Worm (Caenorhabditis elegans) whole organism, mixed stage, embryonic: ENCODE measurements around the gene F44E5.4.

Experiments
- M03D4.4 ChIP-seq: sonication (generic microtip); optimal IDR thresholded peaks from 2 replicates; lab custom pipeline; 2017; ENCODE audit warnings: mild to moderate bottlenecking, missing genetic modification characterization, missing compliant biosample characterization
- bed-3 ChIP-seq: fragments of 200-800 bp; sonication (Bioruptor generic); optimal IDR thresholded peaks from 3 replicates; lab custom pipeline; 2018; ENCODE audit warnings: mild to moderate bottlenecking, missing genetic modification characterization, moderate library complexity, missing compliant biosample characterization
- blmp-1 ChIP-seq: fragments of 150-350 bp; optimal IDR thresholded peaks from 2 replicates; lab custom pipeline; 2014; ENCODE audit warnings: missing biosample characterization, missing genetic modification characterization
- ceh-39 ChIP-seq: fragments of 150-350 bp; optimal IDR thresholded peaks from 2 replicates; lab custom pipeline; 2014; ENCODE audit warnings: missing biosample characterization, missing genetic modification characterization
- ceh-43 ChIP-seq: fragments of 200-800 bp; sonication (Bioruptor generic); optimal IDR thresholded peaks from 2 replicates; lab custom pipeline; 2018; ENCODE audit warnings: mild to moderate bottlenecking, missing genetic modification characterization, moderate library complexity, missing compliant biosample characterization
- ceh-83 ChIP-seq: fragments of 200-800 bp; sonication (Bioruptor generic); optimal IDR thresholded peaks from 2 replicates; lab custom pipeline; 2018; ENCODE audit warnings: mild to moderate bottlenecking, missing genetic modification characterization, missing compliant biosample characterization
- cnd-1 ChIP-seq: fragments of 200-800 bp; sonication (Bioruptor generic); optimal IDR thresholded peaks from 2 replicates; lab custom pipeline; 2018; ENCODE audit warnings: mild to moderate bottlenecking, missing genetic modification characterization, missing compliant biosample characterization
- drap-1 ChIP-seq: fragments of 200-800 bp; sonication (Bioruptor generic); optimal IDR thresholded peaks from 3 replicates; lab custom pipeline; 2018; ENCODE audit warnings: mild to moderate bottlenecking, missing genetic modification characterization, missing compliant biosample characterization
- elt-1 ChIP-seq: sonication (generic microtip); optimal IDR thresholded peaks from 2 replicates; lab custom pipeline; 2017; ENCODE audit warnings: missing genetic modification characterization, mild to moderate bottlenecking, missing compliant biosample characterization, antibody characterized with exemption, moderate library complexity, borderline replicate concordance; ENCODE audit not compliant: insufficient read depth
- elt-3 ChIP-seq: fragments of 150-350 bp; optimal IDR thresholded peaks from 2 replicates; lab custom pipeline; 2014; ENCODE audit warnings: missing biosample characterization, missing genetic modification characterization
- flh-1 ChIP-seq: fragments of 200-800 bp; sonication (Bioruptor generic); optimal IDR thresholded peaks from 2 replicates; lab custom pipeline; 2018; ENCODE audit warnings: mild to moderate bottlenecking, missing genetic modification characterization, moderate library complexity, missing compliant biosample characterization
- ham-2 ChIP-seq: fragments of 200-800 bp; sonication (Bioruptor generic); optimal IDR thresholded peaks from 2 replicates; lab custom pipeline; 2018; ENCODE audit warnings: mild to moderate bottlenecking, missing genetic modification characterization, missing compliant biosample characterization
- hlh-1 ChIP-seq: fragments of 150-350 bp; optimal IDR thresholded peaks from 2 replicates; lab custom pipeline; 2014; ENCODE audit warnings: missing biosample characterization, missing genetic modification reagents, missing genetic modification characterization
- lin-13 ChIP-seq: fragments of 150-350 bp; optimal IDR thresholded peaks from 2 replicates; lab custom pipeline; 2014; ENCODE audit warnings: missing biosample characterization, missing genetic modification characterization
- lin-32 ChIP-seq: fragments of 200-800 bp; sonication (Bioruptor generic); optimal IDR thresholded peaks from 2 replicates; lab custom pipeline; 2018; ENCODE audit warnings: mild to moderate bottlenecking, missing genetic modification characterization, missing compliant biosample characterization
- lsy-2 ChIP-seq: fragments of 150-350 bp; optimal IDR thresholded peaks from 2 replicates; lab custom pipeline; 2014; ENCODE audit warnings: missing biosample characterization, missing genetic modification characterization
- mab-5 ChIP-seq: fragments of 150-350 bp; optimal IDR thresholded peaks from 2 replicates; lab custom pipeline; 2014; ENCODE audit warnings: missing biosample characterization, missing genetic modification characterization
- mep-1 ChIP-seq: fragments of 150-350 bp; optimal IDR thresholded peaks from 2 replicates; lab custom pipeline; 2017; ENCODE audit warnings: missing biosample characterization, missing genetic modification reagents, missing genetic modification characterization, inconsistent platforms
- mls-2 ChIP-seq: sonication (generic microtip); optimal IDR thresholded peaks from 2 replicates; lab custom pipeline; 2016; ENCODE audit warnings: mild to moderate bottlenecking, missing genetic modification characterization, moderate library complexity, missing compliant biosample characterization
- nhr-12 ChIP-seq: fragments of 150-350 bp; optimal IDR thresholded peaks from 2 replicates; lab custom pipeline; 2014; ENCODE audit warnings: missing biosample characterization, missing genetic modification characterization
- nhr-28 ChIP-seq: fragments of 150-350 bp; optimal IDR thresholded peaks from 2 replicates; lab custom pipeline; 2014; ENCODE audit warnings: missing biosample characterization, missing genetic modification characterization
- nhr-76 ChIP-seq: sonication (generic microtip); optimal IDR thresholded peaks from 2 replicates; lab custom pipeline; 2017; ENCODE audit warnings: missing biosample characterization, missing genetic modification characterization
- pha-4 ChIP-seq: fragments of 150-350 bp; optimal IDR thresholded peaks from 2 replicates; lab custom pipeline; 2018; ENCODE audit warnings: missing biosample characterization, missing genetic modification reagents, missing genetic modification characterization
- sem-2 ChIP-seq: fragments of 200-800 bp; sonication (Bioruptor generic); optimal IDR thresholded peaks from 2 replicates; lab custom pipeline; 2018; ENCODE audit warnings: mild to moderate bottlenecking, missing genetic modification characterization, missing compliant biosample characterization
- snpc-4 ChIP-seq: fragments of 150-350 bp; optimal IDR thresholded peaks from 2 replicates; lab custom pipeline; 2014; ENCODE audit warnings: missing biosample characterization, missing genetic modification characterization
- sptf-1 ChIP-seq: sonication (generic microtip); optimal IDR thresholded peaks from 2 replicates; lab custom pipeline; 2017; ENCODE audit warnings: mild to moderate bottlenecking, missing genetic modification characterization, moderate library complexity, missing compliant biosample characterization
- tbx-8 ChIP-seq: fragments of 200-800 bp; sonication (Bioruptor generic); optimal IDR thresholded peaks from 2 replicates; lab custom pipeline; 2018; ENCODE audit warnings: mild to moderate bottlenecking, missing genetic modification characterization, moderate library complexity, missing compliant biosample characterization
- unc-120 ChIP-seq: sonication (generic microtip); optimal IDR thresholded peaks from 2 replicates; lab custom pipeline; 2017; ENCODE audit warnings: missing genetic modification characterization, missing compliant biosample characterization; ENCODE audit not compliant: poor library complexity, severe bottlenecking
- unc-62 ChIP-seq: fragments of 150-350 bp; optimal IDR thresholded peaks from 2 replicates; lab custom pipeline; 2014; ENCODE audit warnings: missing biosample characterization, missing genetic modification reagents, missing genetic modification characterization
- ztf-11 ChIP-seq: fragments of 150-350 bp; optimal IDR thresholded peaks from 2 replicates; lab custom pipeline; 2014; ENCODE audit warnings: missing biosample characterization, missing genetic modification characterization

F44E5.4 gene

ce11 chrII:11719533-11719932, 39.6 kb downstream of the F44E5.4 start:
- TF ChIP-seq ceh-83 (GFP tag; lab: Kevin White, UChicago) (no peak), elt-3 (tag; lab: Kevin White, UChicago) (no peak), nhr-28 (no peak), mep-1 (tag; lab: Kevin White, UChicago) (no peak), nhr-76 (tag; lab: Kevin White, UChicago) (no peak), blmp-1 (tag; lab: Kevin White, UChicago) (no peak), ham-2 (GFP tag; lab: Kevin White, UChicago) (no peak), lsy-2 (no peak), lin-32 (GFP tag; lab: Kevin White, UChicago) (no peak), snpc-4 (tag; lab: Kevin White, UChicago) (no peak), hlh-1 (tag; lab: Kevin White, UChicago) (no peak), unc-62 (no peak)

ce11 chrII:11714728-11715127, 44.4 kb downstream of the F44E5.4 start:
- TF ChIP-seq lsy-2 (no peak), hlh-1 (tag; lab: Kevin White, UChicago) (no peak), ztf-11 (tag; lab: Kevin White, UChicago) (no peak), elt-1 (no peak), sem-2 (GFP tag; lab: Kevin White, UChicago) (no peak), sptf-1 (tag; lab: Kevin White, UChicago) (no peak), blmp-1 (tag; lab: Kevin White, UChicago) (no peak), ceh-43 (GFP tag; lab: Kevin White, UChicago) (no peak), cnd-1 (tag; lab: Kevin White, UChicago) (no peak), elt-3 (tag; lab: Kevin White, UChicago) (no peak), bed-3 (GFP tag; lab: Kevin White, UChicago) (no peak), nhr-28 (no peak)

DNA sequence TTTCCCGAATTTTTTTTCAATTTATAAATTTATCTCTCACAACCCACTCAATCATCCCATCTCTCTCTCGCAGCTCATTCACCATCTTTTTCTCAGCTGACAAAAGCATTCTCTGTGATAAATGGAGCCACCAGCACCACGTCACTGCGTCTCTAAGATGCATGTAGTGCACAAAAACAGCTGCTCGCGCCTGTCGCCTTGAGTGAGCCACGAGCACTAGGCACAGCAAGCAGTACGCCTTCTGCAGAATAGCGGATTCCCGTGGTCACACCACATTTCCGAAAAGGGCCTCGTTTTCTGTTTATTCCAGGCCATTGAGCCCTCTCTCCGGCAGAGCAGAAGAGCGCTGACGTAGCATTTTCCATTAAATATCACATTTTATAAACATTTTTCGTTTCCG, 45.5 kb downstream of the F44E5.4 start, which contains the start of gene F13D12.10:
TSS of gene F13D12.10 (plus strand) at position 231 of the 400 bp plus-strand sequence.
- no peak for TF ChIP-seq nhr-12 (tag; lab: Kevin White, UChicago)
- TF ChIP-seq hlh-1 (tag; lab: Kevin White, UChicago) = peak; percentile 95
- TF ChIP-seq unc-120 (tag; lab: Kevin White, UChicago) = peak; percentile 7

DNA sequence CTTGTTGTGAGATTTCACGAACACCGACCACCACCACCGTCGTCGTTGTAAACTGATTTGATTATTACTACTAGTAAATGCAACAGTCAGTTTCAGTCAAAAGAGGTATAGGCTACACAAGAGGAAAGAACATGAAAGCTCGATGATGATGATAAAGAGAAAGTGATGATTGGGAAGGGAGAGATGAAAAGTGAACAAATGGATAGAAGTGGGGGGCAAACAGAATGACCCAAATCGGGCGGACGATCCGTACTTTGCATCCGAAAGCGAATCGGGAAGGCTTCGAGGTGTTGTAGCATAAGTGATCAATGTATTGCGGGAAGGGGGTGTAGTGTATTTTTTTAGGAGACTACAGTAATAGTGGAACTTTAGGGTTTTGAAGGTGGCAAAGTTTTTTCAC, 48.3 kb downstream of the F44E5.4 start:
- TF ChIP-seq blmp-1 (tag; lab: Kevin White, UChicago) = peak; percentile 52
- no peak for TF ChIP-seq mls-2 (tag; lab: Kevin White, UChicago)

- TF ChIP-seq lin-13 (tag; lab: Kevin White, UChicago) (no peak), unc-120 (tag; lab: Kevin White, UChicago) (no peak), tbx-8 (GFP tag; lab: Kevin White, UChicago) (no peak), hlh-1 (tag; lab: Kevin White, UChicago) (no peak), ham-2 (GFP tag; lab: Kevin White, UChicago) (no peak), ceh-43 (GFP tag; lab: Kevin White, UChicago) (no peak), mab-5 (tag; lab: Kevin White, UChicago) (no peak), pha-4 (no peak), snpc-4 (tag; lab: Kevin White, UChicago) (no peak), M03D4.4 (tag; lab: Kevin White, UChicago) (no peak), sptf-1 (tag; lab: Kevin White, UChicago) (no peak), drap-1 (GFP tag; lab: Kevin White, UChicago) (no peak), lsy-2 (no peak), flh-1 (GFP tag; lab: Kevin White, UChicago) (no peak), nhr-28 (no peak), mep-1 (tag; lab: Kevin White, UChicago) (no peak), ztf-11 (tag; lab: Kevin White, UChicago) (no peak), cnd-1 (tag; lab: Kevin White, UChicago) (no peak), ceh-39 (tag; lab: Kevin White, UChicago) (no peak), unc-62 (no peak)
These were observed 49.6 kb downstream of the F44E5.4 start, which contains the start of gene fcmt-1 for ce11 chrII:11709464-11709863. Gene fcmt-1, minus strand, starts transcription at chrII:11709564.
